Worm (Caenorhabditis elegans): ENCODE measurements around the gene T23C6.4.

The T23C6.4 gene

ce11 chrX:17151160-17151711, 1.5 kb upstream of the T23C6.4 start, which contains the start of gene mdt-1.2:
TSS of gene mdt-1.2 (plus strand) at chrX:17151522.
- TF ChIP-seq odd-2 (tag; optimal IDR thresholded peaks at IDR 0.05), result no peak
- TF ChIP-seq madf-2 (tag; optimal IDR thresholded peaks at IDR 0.05), result no peak
- TF ChIP-seq gmeb-2 (tag; optimal IDR thresholded peaks at IDR 0.05), result no peak
- TF ChIP-seq ceh-14 (tag; optimal IDR thresholded peaks at IDR 0.05), result no peak
- no peak for TF ChIP-seq ahr-1 (tag; optimal IDR thresholded peaks at IDR 0.05)
- TF ChIP-seq mec-3 (tag; optimal IDR thresholded peaks at IDR 0.05; ENCODE audit: borderline replicate concordance), result no peak
- no peak for TF ChIP-seq lin-11 (tag; optimal IDR thresholded peaks at IDR 0.05)
- no peak for TF ChIP-seq ztf-16 (tag; optimal IDR thresholded peaks at IDR 0.05)
- peak; percentile 13 for TF ChIP-seq sox-4 (tag; optimal IDR thresholded peaks at IDR 0.05)
- TF ChIP-seq ceh-22 (tag; optimal IDR thresholded peaks at IDR 0.05), result no peak
- TF ChIP-seq ceh-48 (tag; optimal IDR thresholded peaks at IDR 0.05), result no peak
- no peak for TF ChIP-seq F13H6.1 (tag; optimal IDR thresholded peaks at IDR 0.05)
- TF ChIP-seq unc-55 (GFP tag; optimal IDR thresholded peaks at IDR 0.05), result peak; percentile 24
- peak; percentile 33 for TF ChIP-seq pros-1 (tag; optimal IDR thresholded peaks at IDR 0.05)
- no peak for TF ChIP-seq fkh-10 (GFP tag; optimal IDR thresholded peaks at IDR 0.05)
- no peak for TF ChIP-seq pha-2 (tag; optimal IDR thresholded peaks at IDR 0.05)
- no peak for TF ChIP-seq ceh-18 (tag; optimal IDR thresholded peaks at IDR 0.05)
- TF ChIP-seq nhr-232 (tag; optimal IDR thresholded peaks at IDR 0.05), result no peak
- TF ChIP-seq sox-2 (GFP tag; IDR thresholded peaks at IDR 0.05), result no peak
- TF ChIP-seq npax-4 (tag; optimal IDR thresholded peaks at IDR 0.05), result no peak
- no peak for TF ChIP-seq pat-9 (tag; optimal IDR thresholded peaks at IDR 0.05)
- TF ChIP-seq ceh-34 (tag; optimal IDR thresholded peaks at IDR 0.05), result peak; percentile 2
- no peak for TF ChIP-seq ceh-9 (tag; optimal IDR thresholded peaks at IDR 0.05)
- TF ChIP-seq sdc-2 (tag; optimal IDR thresholded peaks at IDR 0.05), result peak; percentile 67
- no peak for TF ChIP-seq nhr-11 (tag; optimal IDR thresholded peaks at IDR 0.05)
- TF ChIP-seq K02D7.2 (tag; optimal IDR thresholded peaks at IDR 0.05), result no peak
- TF ChIP-seq hlh-8 (tag; optimal IDR thresholded peaks at IDR 0.05), result no peak
- TF ChIP-seq ceh-2 (tag; optimal IDR thresholded peaks at IDR 0.05), result no peak
- TF ChIP-seq C38D4.7 (GFP tag; optimal IDR thresholded peaks at IDR 0.05), result no peak
- no peak for TF ChIP-seq ceh-45 (GFP tag; IDR thresholded peaks at IDR 0.05)
- TF ChIP-seq ceh-19 (GFP tag; optimal IDR thresholded peaks at IDR 0.05), result no peak
- TF ChIP-seq pha-4 (tag; optimal IDR thresholded peaks at IDR 0.05), result no peak
- TF ChIP-seq ceh-24 (tag; optimal IDR thresholded peaks at IDR 0.05), result no peak
- TF ChIP-seq fax-1 (tag; optimal IDR thresholded peaks at IDR 0.05), result no peak
- no peak for TF ChIP-seq rnt-1 (tag; optimal IDR thresholded peaks at IDR 0.05)
- no peak for TF ChIP-seq pag-3 (tag; optimal IDR thresholded peaks at IDR 0.05; ENCODE audit: borderline replicate concordance)
- no peak for TF ChIP-seq C08G9.2 (tag; optimal IDR thresholded peaks at IDR 0.05)
- no peak for TF ChIP-seq T23F11.4 (GFP tag; optimal IDR thresholded peaks at IDR 0.05)
- no peak for TF ChIP-seq hlh-15 (tag; optimal IDR thresholded peaks at IDR 0.05)
- TF ChIP-seq ceh-30 (tag; optimal IDR thresholded peaks at IDR 0.05), result peak; percentile 68
- peak; percentile 6 for TF ChIP-seq ref-2 (tag; optimal IDR thresholded peaks at IDR 0.05)
- no peak for TF ChIP-seq che-1 (tag; optimal IDR thresholded peaks at IDR 0.05)
- no peak for TF ChIP-seq unc-86 (tag; optimal IDR thresholded peaks at IDR 0.05)
- TF ChIP-seq hlh-30 (tag; optimal IDR thresholded peaks at IDR 0.05; ENCODE audit: insufficient read depth), result no peak
- TF ChIP-seq syd-9 (tag; optimal IDR thresholded peaks at IDR 0.05), result no peak
- no peak for TF ChIP-seq ceh-31 (tag; optimal IDR thresholded peaks at IDR 0.05)
- no peak for TF ChIP-seq tbx-7 (tag; optimal IDR thresholded peaks at IDR 0.05)
- TF ChIP-seq nfya-1 (tag; optimal IDR thresholded peaks at IDR 0.05), result peak; percentile 80
- no peak for TF ChIP-seq ama-1 (optimal IDR thresholded peaks at IDR 0.05)
- TF ChIP-seq unc-3 (GFP tag; conservative IDR thresholded peaks at IDR 0.05), result no peak
- no peak for TF ChIP-seq unc-3 (tag; optimal IDR thresholded peaks at IDR 0.05)
- TF ChIP-seq fkh-6 (tag; optimal IDR thresholded peaks at IDR 0.05), result no peak
- no peak for TF ChIP-seq Y22D7AL.16 (tag; optimal IDR thresholded peaks at IDR 0.05)
- no peak for TF ChIP-seq elt-4 (tag; optimal IDR thresholded peaks at IDR 0.05)

Measured in whole organism, late embryonic.